Fruit fly (Drosophila melanogaster) whole organism, pupa: ENCODE results near the gene CG43403.

Experiments
- CG10348 ChIP-seq: fragments of 200-800 bp; sonication (Bioruptor generic); IDR thresholded peaks from 2 replicates; pipeline ENCODE4 v1.3.6; 2022; ENCODE audit warnings: missing biosample characterization, missing genetic modification characterization
- CG12605 ChIP-seq: fragments of 200-800 bp; sonication (Bioruptor generic); IDR thresholded peaks from 2 replicates; pipeline ENCODE4 v1.3.6; 2022; ENCODE audit warnings: missing biosample characterization, missing genetic modification characterization
- CG13204 ChIP-seq: fragments of 200-800 bp; sonication (Bioruptor generic); optimal IDR thresholded peaks from 2 replicates; lab custom pipeline; 2018; ENCODE audit warnings: missing biosample characterization, mild to moderate bottlenecking, missing genetic modification characterization, moderate library complexity
- CG14655 ChIP-seq: fragments of 200-800 bp; sonication (Bioruptor generic); optimal IDR thresholded peaks from 3 replicates; lab custom pipeline; 2017; ENCODE audit warnings: mild to moderate bottlenecking, missing biosample characterization, missing genetic modification reagents, missing genetic modification characterization
- CG32121 ChIP-seq: fragments of 200-800 bp; sonication (Bioruptor generic); IDR thresholded peaks from 2 replicates; pipeline ENCODE4 v1.3.6; 2022; ENCODE audit warnings: missing biosample characterization, missing genetic modification characterization
- CG4496 ChIP-seq: fragments of 200-800 bp; sonication (Bioruptor generic); IDR thresholded peaks from 3 replicates; pipeline ENCODE4 v1.3.6; 2022; ENCODE audit warnings: missing biosample characterization, missing genetic modification characterization
- CG8301 ChIP-seq: fragments of 200-800 bp; sonication (Bioruptor generic); optimal IDR thresholded peaks from 2 replicates; lab custom pipeline; 2018; ENCODE audit warnings: missing biosample characterization, mild to moderate bottlenecking, missing genetic modification characterization
- D1 ChIP-seq: fragments of 200-800 bp; sonication (Bioruptor generic); optimal IDR thresholded peaks from 2 replicates; lab custom pipeline; 2018; ENCODE audit warnings: missing biosample characterization, mild to moderate bottlenecking, missing genetic modification characterization, moderate library complexity
- EcR ChIP-seq: fragments of 200-800 bp; sonication (Bioruptor generic); optimal IDR thresholded peaks from 3 replicates; lab custom pipeline; 2019; ENCODE audit warnings: missing biosample characterization, missing genetic modification characterization, mild to moderate bottlenecking, moderate library complexity, missing genetic modification reagents
- Ets98B ChIP-seq: fragments of 200-800 bp; sonication (Bioruptor generic); IDR thresholded peaks from 2 replicates; pipeline ENCODE4 v1.3.6; 2022; ENCODE audit warnings: missing biosample characterization, missing genetic modification characterization
- Snoo ChIP-seq: fragments of 200-800 bp; sonication (Bioruptor generic); optimal IDR thresholded peaks from 3 replicates; lab custom pipeline; 2017; ENCODE audit warnings: missing biosample characterization, mild to moderate bottlenecking, missing genetic modification characterization, inconsistent platforms
- gl ChIP-seq: fragments of 200-800 bp; sonication (Bioruptor generic); optimal IDR thresholded peaks from 2 replicates; lab custom pipeline; 2018; ENCODE audit warnings: missing biosample characterization, mild to moderate bottlenecking, missing genetic modification characterization

dm6 chr2L:2664762-2665161 lies 44.8 kb downstream of the CG43403 start, which contains the start of gene Trf4:
- TF ChIP-seq CG32121: no peak
- no peak for TF ChIP-seq Ets98B (GFP tag; lab: Robert Waterston, UW)
- no peak for TF ChIP-seq EcR (GFP tag; lab: Kevin White, UChicago)
- TF ChIP-seq CG13204 (GFP tag; lab: Kevin White, UChicago): no peak
- no peak for TF ChIP-seq gl
- no peak for TF ChIP-seq CG4496 (GFP tag; lab: Robert Waterston, UW)
- no peak for TF ChIP-seq CG8301 (tag; lab: Kevin White, UChicago)
- TF ChIP-seq CG14655 (GFP tag; lab: Kevin White, UChicago): no peak
- TF ChIP-seq CG10348 (GFP tag; lab: Robert Waterston, UW): no peak
- no peak for TF ChIP-seq CG12605 (GFP tag; lab: Robert Waterston, UW)
- no peak for TF ChIP-seq Snoo (tag; lab: Kevin White, UChicago)
- no peak for TF ChIP-seq D1
